Worm (Caenorhabditis elegans) whole organism, mixed stage, embryonic: ENCODE data around the gene lact-7.

Source experiments
- M03D4.4 ChIP-seq: sonication (generic microtip); optimal IDR thresholded peaks from 2 replicates; lab custom pipeline; 2017; ENCODE audit warnings: mild to moderate bottlenecking, missing genetic modification characterization, missing compliant biosample characterization
- bed-3 ChIP-seq: fragments of 200-800 bp; sonication (Bioruptor generic); optimal IDR thresholded peaks from 3 replicates; lab custom pipeline; 2018; ENCODE audit warnings: mild to moderate bottlenecking, missing genetic modification characterization, moderate library complexity, missing compliant biosample characterization
- ceh-39 ChIP-seq: fragments of 150-350 bp; optimal IDR thresholded peaks from 2 replicates; lab custom pipeline; 2014; ENCODE audit warnings: missing biosample characterization, missing genetic modification characterization
- ceh-43 ChIP-seq: fragments of 200-800 bp; sonication (Bioruptor generic); optimal IDR thresholded peaks from 2 replicates; lab custom pipeline; 2018; ENCODE audit warnings: mild to moderate bottlenecking, missing genetic modification characterization, moderate library complexity, missing compliant biosample characterization
- ces-1 ChIP-seq: fragments of 150-350 bp; optimal IDR thresholded peaks from 2 replicates; lab custom pipeline; 2014; ENCODE audit warnings: missing biosample characterization, missing genetic modification reagents, missing genetic modification characterization
- elt-1 ChIP-seq: sonication (generic microtip); optimal IDR thresholded peaks from 2 replicates; lab custom pipeline; 2017; ENCODE audit warnings: missing genetic modification characterization, mild to moderate bottlenecking, missing compliant biosample characterization, antibody characterized with exemption, moderate library complexity, borderline replicate concordance; ENCODE audit not compliant: insufficient read depth
- elt-3 ChIP-seq: fragments of 150-350 bp; optimal IDR thresholded peaks from 2 replicates; lab custom pipeline; 2014; ENCODE audit warnings: missing biosample characterization, missing genetic modification characterization
- ham-2 ChIP-seq: fragments of 200-800 bp; sonication (Bioruptor generic); optimal IDR thresholded peaks from 2 replicates; lab custom pipeline; 2018; ENCODE audit warnings: mild to moderate bottlenecking, missing genetic modification characterization, missing compliant biosample characterization
- hlh-1 ChIP-seq: fragments of 150-350 bp; optimal IDR thresholded peaks from 2 replicates; lab custom pipeline; 2014; ENCODE audit warnings: missing biosample characterization, missing genetic modification reagents, missing genetic modification characterization
- lin-13 ChIP-seq: fragments of 150-350 bp; optimal IDR thresholded peaks from 2 replicates; lab custom pipeline; 2014; ENCODE audit warnings: missing biosample characterization, missing genetic modification characterization
- mab-5 ChIP-seq: fragments of 150-350 bp; optimal IDR thresholded peaks from 2 replicates; lab custom pipeline; 2014; ENCODE audit warnings: missing biosample characterization, missing genetic modification characterization
- mep-1 ChIP-seq: fragments of 150-350 bp; optimal IDR thresholded peaks from 2 replicates; lab custom pipeline; 2017; ENCODE audit warnings: missing biosample characterization, missing genetic modification reagents, missing genetic modification characterization, inconsistent platforms
- mls-2 ChIP-seq: sonication (generic microtip); optimal IDR thresholded peaks from 2 replicates; lab custom pipeline; 2016; ENCODE audit warnings: mild to moderate bottlenecking, missing genetic modification characterization, moderate library complexity, missing compliant biosample characterization
- nhr-12 ChIP-seq: fragments of 150-350 bp; optimal IDR thresholded peaks from 2 replicates; lab custom pipeline; 2014; ENCODE audit warnings: missing biosample characterization, missing genetic modification characterization
- nhr-2 ChIP-seq: fragments of 150-350 bp; optimal IDR thresholded peaks from 2 replicates; lab custom pipeline; 2014; ENCODE audit warnings: missing biosample characterization, missing genetic modification characterization
- nhr-76 ChIP-seq: sonication (generic microtip); optimal IDR thresholded peaks from 2 replicates; lab custom pipeline; 2017; ENCODE audit warnings: missing biosample characterization, missing genetic modification characterization
- pha-4 ChIP-seq: fragments of 150-350 bp; optimal IDR thresholded peaks from 2 replicates; lab custom pipeline; 2018; ENCODE audit warnings: missing biosample characterization, missing genetic modification reagents, missing genetic modification characterization
- sem-2 ChIP-seq: fragments of 200-800 bp; sonication (Bioruptor generic); optimal IDR thresholded peaks from 2 replicates; lab custom pipeline; 2018; ENCODE audit warnings: mild to moderate bottlenecking, missing genetic modification characterization, missing compliant biosample characterization
- sptf-1 ChIP-seq: sonication (generic microtip); optimal IDR thresholded peaks from 2 replicates; lab custom pipeline; 2017; ENCODE audit warnings: mild to moderate bottlenecking, missing genetic modification characterization, moderate library complexity, missing compliant biosample characterization
- tbx-8 ChIP-seq: fragments of 200-800 bp; sonication (Bioruptor generic); optimal IDR thresholded peaks from 2 replicates; lab custom pipeline; 2018; ENCODE audit warnings: mild to moderate bottlenecking, missing genetic modification characterization, moderate library complexity, missing compliant biosample characterization
- unc-39 ChIP-seq: fragments of 150-350 bp; optimal IDR thresholded peaks from 2 replicates; lab custom pipeline; 2014; ENCODE audit warnings: missing biosample characterization, missing genetic modification characterization
- unc-62 ChIP-seq: fragments of 150-350 bp; optimal IDR thresholded peaks from 2 replicates; lab custom pipeline; 2014; ENCODE audit warnings: missing biosample characterization, missing genetic modification reagents, missing genetic modification characterization
- zip-8 ChIP-seq: fragments of 150-350 bp; optimal IDR thresholded peaks from 2 replicates; lab custom pipeline; 2014; ENCODE audit warnings: missing biosample characterization, missing genetic modification characterization

lact-7 gene

DNA sequence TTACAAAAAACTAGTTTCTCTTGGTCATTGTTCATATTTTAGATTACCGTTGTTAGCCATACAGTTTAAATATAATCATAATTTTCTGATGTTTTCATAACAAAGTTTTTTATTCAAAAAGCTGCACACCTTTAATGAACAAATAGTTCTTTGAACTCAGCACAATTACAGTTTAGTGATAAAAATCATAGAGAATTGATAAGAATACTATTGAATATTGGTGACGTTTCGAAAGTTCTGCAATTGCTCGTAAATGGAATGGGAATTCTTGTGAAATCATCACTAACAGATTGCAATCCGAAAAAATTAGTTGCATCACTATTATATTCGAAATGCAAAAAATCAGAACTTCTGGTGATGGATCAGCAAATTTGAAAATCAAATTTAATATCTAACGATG is 24.8 kb upstream of the lact-7 start:
- TF ChIP-seq lin-13 (tag; lab: Kevin White, UChicago) (no peak), zip-8 (tag; lab: Kevin White, UChicago) (no peak), bed-3 (no peak)

DNA sequence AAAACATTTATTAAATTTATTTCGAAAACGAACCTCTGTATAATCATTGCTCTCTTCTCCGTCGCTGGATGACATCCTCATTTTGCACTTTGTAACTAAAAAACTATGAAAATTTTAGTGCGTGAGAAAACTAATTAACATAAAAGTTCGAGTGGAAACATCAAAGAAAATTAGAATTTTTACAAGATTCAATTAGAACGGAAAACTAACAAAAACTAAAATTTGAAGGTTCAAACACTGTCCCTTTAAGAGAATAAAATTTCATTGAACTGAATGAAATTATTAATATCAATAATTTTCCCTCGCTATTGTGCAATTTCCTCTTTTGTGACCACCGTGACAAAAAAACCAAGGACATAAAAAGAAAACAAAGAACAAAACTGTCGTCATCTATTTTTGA is 21.9 kb upstream of the lact-7 start, which contains the start of gene D1053.3:
Gene D1053.3 (minus strand): TSS at position 101 of the 400 bp plus-strand sequence.
- TF ChIP-seq ces-1 (GFP tag; lab: Kevin White, UChicago) = no peak
- no peak for TF ChIP-seq unc-62 (GFP tag; lab: Kevin White, UChicago)
- TF ChIP-seq hlh-1 (tag; lab: Kevin White, UChicago) = no peak
- TF ChIP-seq unc-39 = no peak
- TF ChIP-seq M03D4.4 (tag; lab: Kevin White, UChicago) = no peak
- TF ChIP-seq tbx-8 (GFP tag; lab: Kevin White, UChicago) = no peak

DNA sequence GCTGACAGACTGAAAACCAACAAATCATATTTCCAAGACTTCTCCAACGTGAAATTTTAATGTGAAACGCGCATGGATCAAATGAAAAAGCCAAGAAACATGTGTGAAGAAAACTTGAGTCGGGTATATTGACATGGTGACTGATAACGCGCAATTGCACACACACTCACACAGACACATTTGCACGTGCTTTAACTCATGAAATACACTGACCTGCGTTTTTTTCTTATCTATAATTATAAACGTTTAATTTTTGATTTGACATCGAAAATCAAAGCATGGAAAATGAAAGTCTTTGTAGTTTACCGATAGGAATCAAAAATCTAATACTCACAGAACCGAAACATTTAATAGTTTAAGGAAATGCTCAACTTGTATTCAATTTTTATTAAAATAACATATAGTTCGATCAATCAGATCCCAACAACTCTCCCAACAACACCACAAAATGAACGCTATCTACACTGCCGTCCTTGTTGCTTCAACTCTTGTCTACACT is 20.3 kb upstream of the lact-7 start, which contains the start of gene nspa-9:
Gene nspa-9 (plus strand): TSS at position 449 of the 499 bp plus-strand sequence.
- TF ChIP-seq unc-62 (GFP tag; lab: Kevin White, UChicago) (no peak), sem-2 (GFP tag; lab: Kevin White, UChicago) (no peak), ceh-43 (no peak), sptf-1 (tag; lab: Kevin White, UChicago) (no peak), mab-5 (tag; lab: Kevin White, UChicago) (no peak), ham-2 (GFP tag; lab: Kevin White, UChicago) (no peak), nhr-76 (tag; lab: Kevin White, UChicago) (no peak), hlh-1 (tag; lab: Kevin White, UChicago) (no peak), elt-3 (tag; lab: Kevin White, UChicago) (no peak), ces-1 (GFP tag; lab: Kevin White, UChicago) (no peak), M03D4.4 (tag; lab: Kevin White, UChicago) (no peak), pha-4 (tag; lab: Kevin White, UChicago) (no peak)

DNA sequence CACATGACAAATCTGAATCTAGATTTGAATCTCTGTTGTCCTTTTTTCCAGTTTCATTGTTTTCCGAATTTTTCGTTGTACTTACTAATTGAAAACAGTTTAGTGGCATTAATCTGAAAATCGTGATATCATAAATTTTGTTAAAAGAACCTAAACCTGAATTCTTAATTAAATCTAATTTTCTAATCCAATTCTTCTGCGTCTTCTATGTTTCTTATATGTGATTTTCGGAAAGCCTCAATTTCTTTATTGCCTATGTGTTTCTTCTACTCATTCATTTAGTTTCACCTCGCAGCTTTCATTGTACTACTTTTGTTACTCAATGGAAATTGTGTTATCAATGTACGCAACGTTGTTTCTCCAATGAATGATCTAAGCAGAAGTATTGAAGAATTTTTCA is 15.2 kb upstream of the lact-7 start:
- TF ChIP-seq ces-1 (GFP tag; lab: Kevin White, UChicago) (peak; percentile 78), nhr-12 (tag; lab: Kevin White, UChicago) (no peak)

DNA sequence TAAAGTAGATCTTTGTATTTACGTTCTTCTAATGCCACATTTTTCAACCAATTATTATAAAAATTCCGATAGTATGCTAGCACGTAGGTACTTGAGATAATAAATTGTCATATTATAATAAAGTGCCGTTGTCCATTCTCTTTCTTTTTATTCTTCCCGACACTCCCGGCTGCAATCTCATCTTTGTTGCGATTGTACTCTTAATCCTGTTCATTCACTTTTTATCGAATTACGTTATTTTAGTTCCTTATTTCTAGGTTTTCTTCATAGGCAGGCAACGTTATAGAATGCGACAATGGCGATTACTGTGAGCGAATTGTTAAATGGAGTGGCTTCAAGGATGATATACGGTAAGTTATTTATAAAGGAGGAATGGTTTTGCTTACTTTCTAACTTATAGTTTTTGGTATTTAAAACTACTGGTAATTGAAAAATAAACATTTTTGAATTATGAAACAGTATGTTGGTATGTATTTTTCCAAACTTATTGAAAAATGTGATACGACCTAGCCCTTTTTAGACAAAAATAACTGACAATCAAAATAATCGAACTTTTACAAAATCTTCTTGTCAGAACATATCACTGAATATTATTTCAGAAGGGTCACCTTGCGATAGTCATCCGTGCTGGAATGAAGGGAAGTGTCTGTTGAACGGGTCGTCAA is 13.0 kb upstream of the lact-7 start, which contains the start of gene C40H5.2:
Gene C40H5.2 (plus strand): TSS at position 256 of the 665 bp plus-strand sequence.
- TF ChIP-seq unc-39 = no peak
- peak; percentile 15 for TF ChIP-seq ces-1 (GFP tag; lab: Kevin White, UChicago)
- TF ChIP-seq ceh-43 = no peak
- no peak for TF ChIP-seq pha-4 (tag; lab: Kevin White, UChicago)

DNA sequence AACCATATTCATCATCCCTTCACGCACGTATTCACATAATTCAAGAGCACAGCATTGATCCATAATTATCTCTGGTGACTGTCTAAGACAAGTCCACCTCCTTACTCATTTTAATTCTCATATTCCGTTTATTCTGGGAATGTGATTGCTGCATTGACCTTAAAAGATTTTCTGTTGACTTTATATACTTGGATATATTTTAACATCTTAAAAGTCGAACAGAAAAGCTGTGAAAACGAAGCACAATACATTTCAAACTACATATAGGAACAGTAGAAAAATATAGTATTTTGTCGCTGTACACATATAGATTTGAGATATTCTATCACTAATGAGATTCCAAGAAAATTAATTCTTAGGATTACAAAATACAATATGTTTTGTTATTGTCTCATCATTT is 6.6 kb upstream of the lact-7 start:
- TF ChIP-seq ceh-39 (no peak), hlh-1 (tag; lab: Kevin White, UChicago) (no peak), mls-2 (tag; lab: Kevin White, UChicago) (no peak), nhr-76 (tag; lab: Kevin White, UChicago) (no peak)

DNA sequence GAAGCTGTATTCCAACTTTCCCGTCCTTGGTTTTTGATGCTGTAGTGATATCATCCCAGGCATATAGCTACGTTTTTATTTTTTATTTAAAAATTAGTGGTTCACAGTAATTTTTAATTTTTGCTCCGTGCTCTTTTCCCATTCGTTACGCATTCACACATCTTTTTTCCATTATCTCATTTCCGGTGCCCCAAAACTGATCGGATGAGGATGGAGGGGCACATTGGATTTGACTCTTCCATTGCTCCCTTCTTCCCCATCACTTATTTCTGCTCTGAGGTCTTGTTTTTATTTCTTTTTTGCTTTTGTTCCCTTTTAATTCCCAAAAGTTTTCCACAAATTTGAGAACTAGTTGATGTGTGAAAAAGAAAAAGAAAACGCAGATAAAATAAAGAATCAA is 5.8 kb upstream of the lact-7 start:
- TF ChIP-seq tbx-8 (GFP tag; lab: Kevin White, UChicago) (no peak), elt-1 (tag; lab: Kevin White, UChicago) (no peak), nhr-2 (tag; lab: Kevin White, UChicago) (no peak), mls-2 (tag; lab: Kevin White, UChicago) (no peak), mep-1 (tag; lab: Kevin White, UChicago) (no peak), ceh-39 (no peak), ham-2 (GFP tag; lab: Kevin White, UChicago) (no peak), M03D4.4 (tag; lab: Kevin White, UChicago) (no peak), pha-4 (tag; lab: Kevin White, UChicago) (no peak), nhr-12 (tag; lab: Kevin White, UChicago) (no peak), ces-1 (GFP tag; lab: Kevin White, UChicago) (no peak), nhr-76 (tag; lab: Kevin White, UChicago) (no peak), ceh-43 (no peak)
